Worm (Caenorhabditis elegans) whole organism, L3 larva: ENCODE results near the gene fbxb-17.

Source experiments
- ceh-28 ChIP-seq: fragments of 150-350 bp; optimal IDR thresholded peaks from 2 replicates; lab custom pipeline; 2014; ENCODE audit warnings: missing biosample characterization, missing genetic modification reagents, missing genetic modification characterization
- ceh-82 ChIP-seq: fragments of 150-350 bp; optimal IDR thresholded peaks from 2 replicates; lab custom pipeline; 2014; ENCODE audit warnings: missing biosample characterization, missing genetic modification characterization
- ceh-9 ChIP-seq: sonication (generic microtip); optimal IDR thresholded peaks from 2 replicates; lab custom pipeline; 2018; ENCODE audit warnings: missing biosample characterization, missing genetic modification characterization
- fkh-10 ChIP-seq: sonication (generic microtip); optimal IDR thresholded peaks from 2 replicates; lab custom pipeline; 2017; ENCODE audit warnings: missing biosample characterization, missing genetic modification reagents, missing genetic modification characterization
- jun-1 ChIP-seq: fragments of 150-350 bp; optimal IDR thresholded peaks from 2 replicates; lab custom pipeline; 2014; ENCODE audit warnings: missing biosample characterization, missing genetic modification reagents, missing genetic modification characterization
- mdl-1 ChIP-seq: fragments of 150-350 bp; optimal IDR thresholded peaks from 2 replicates; lab custom pipeline; 2014; ENCODE audit warnings: missing biosample characterization, missing genetic modification characterization
- snpc-4 ChIP-seq: fragments of 150-350 bp; optimal IDR thresholded peaks from 2 replicates; lab custom pipeline; 2014; ENCODE audit warnings: missing biosample characterization, missing genetic modification characterization
- unc-39 ChIP-seq: sonication (generic microtip); optimal IDR thresholded peaks from 4 replicates; lab custom pipeline; 2017; ENCODE audit warnings: missing biosample characterization, missing genetic modification characterization
- zag-1 ChIP-seq: fragments of 150-350 bp; optimal IDR thresholded peaks from 2 replicates; lab custom pipeline; 2014; ENCODE audit warnings: missing biosample characterization, missing genetic modification characterization

DNA sequence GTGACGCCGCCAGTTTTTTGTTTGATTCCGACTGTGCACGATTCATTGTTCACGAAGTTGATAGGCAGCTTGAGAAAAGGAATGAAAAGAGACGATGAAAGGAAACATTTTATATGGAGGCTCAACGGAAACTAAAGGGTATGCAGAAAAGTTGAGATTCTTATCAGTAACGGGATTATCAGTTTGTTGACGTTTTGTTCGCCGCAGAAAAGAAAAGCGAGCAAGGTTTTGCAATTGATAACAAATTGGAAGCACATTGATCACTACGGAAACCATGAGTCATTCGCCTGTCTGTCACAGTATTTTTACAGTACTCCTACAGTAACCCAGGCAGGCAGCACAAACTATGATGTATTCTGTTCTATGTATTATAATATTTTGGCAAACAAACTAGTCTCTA, 40.2 kb upstream of the fbxb-17 start:
- TF ChIP-seq ceh-9 (tag; lab: Kevin White, UChicago) (no peak), unc-39 (tag; lab: Kevin White, UChicago) (no peak), snpc-4 (tag; lab: Kevin White, UChicago) (no peak), fkh-10 (no peak), mdl-1 (no peak), ceh-82 (tag; lab: Kevin White, UChicago) (no peak), zag-1 (tag; lab: Kevin White, UChicago) (no peak), ceh-28 (no peak), jun-1 (tag; lab: Kevin White, UChicago) (no peak)
